Fruit fly (Drosophila melanogaster) whole organism, embryonic: Measurements from ENCODE around the gene Spase12.

Source experiments
- Aef1 ChIP-seq: fragments of 200-800 bp; sonication (Bioruptor generic); IDR thresholded peaks from 3 replicates; pipeline ENCODE4 v1.3.6; 2022; ENCODE audit warnings: missing biosample characterization, missing genetic modification characterization
- Bgb ChIP-seq: fragments of 200-800 bp; sonication (Bioruptor generic); IDR thresholded peaks from 2 replicates; pipeline ENCODE4 v1.3.6; 2022; ENCODE audit warnings: missing biosample characterization, missing genetic modification characterization; ENCODE audit not compliant: partially characterized antibody
- CG1024 ChIP-seq: fragments of 200-800 bp; sonication (Bioruptor generic); IDR thresholded peaks from 2 replicates; pipeline ENCODE4 v1.3.6; 2022; ENCODE audit warnings: missing biosample characterization, missing genetic modification characterization
- CG10366 ChIP-seq: fragments of 200-800 bp; sonication (Bioruptor generic); IDR thresholded peaks from 2 replicates; pipeline ENCODE4 v1.3.6; 2022; ENCODE audit warnings: missing biosample characterization, missing genetic modification characterization
- CG1233 ChIP-seq: fragments of 200-800 bp; sonication (Bioruptor generic); optimal IDR thresholded peaks from 4 replicates; lab custom pipeline; 2018; ENCODE audit warnings: missing biosample characterization, mild to moderate bottlenecking, missing genetic modification characterization
- CG13424 ChIP-seq: fragments of 200-800 bp; sonication (Bioruptor generic); optimal IDR thresholded peaks from 2 replicates; lab custom pipeline; 2019; ENCODE audit warnings: missing biosample characterization, mild to moderate bottlenecking, missing genetic modification characterization, moderate library complexity
- CG13775 ChIP-seq: fragments of 200-800 bp; sonication (Bioruptor generic); optimal IDR thresholded peaks from 3 replicates; lab custom pipeline; 2017; ENCODE audit warnings: missing biosample characterization, mild to moderate bottlenecking, missing genetic modification characterization
- CG17568 ChIP-seq: fragments of 200-800 bp; sonication (Bioruptor generic); optimal IDR thresholded peaks from 2 replicates; lab custom pipeline; 2018; ENCODE audit warnings: missing biosample characterization, mild to moderate bottlenecking, missing genetic modification characterization, moderate library complexity
- CG2129 ChIP-seq: fragments of 200-800 bp; sonication (Bioruptor generic); IDR thresholded peaks from 2 replicates; pipeline ENCODE4 v1.3.6; 2022; ENCODE audit warnings: missing biosample characterization, missing genetic modification characterization; ENCODE audit not compliant: partially characterized antibody
- CG2199 ChIP-seq: fragments of 200-800 bp; sonication (Bioruptor generic); IDR thresholded peaks from 3 replicates; pipeline ENCODE4 v1.3.6; 2022; ENCODE audit warnings: missing biosample characterization, missing genetic modification characterization
- CG3065 ChIP-seq: fragments of 200-800 bp; sonication (Bioruptor generic); optimal IDR thresholded peaks from 2 replicates; lab custom pipeline; 2016; ENCODE audit warnings: missing biosample characterization, missing genetic modification characterization
- CG31365 ChIP-seq: fragments of 200-800 bp; sonication (Bioruptor generic); optimal IDR thresholded peaks from 2 replicates; lab custom pipeline; 2018; ENCODE audit warnings: missing biosample characterization, mild to moderate bottlenecking, missing genetic modification characterization
- CG32532 ChIP-seq: fragments of 200-800 bp; sonication (Bioruptor generic); IDR thresholded peaks from 2 replicates; pipeline ENCODE4 v1.3.6; 2022; ENCODE audit warnings: missing biosample characterization, missing genetic modification characterization
- CG6683 ChIP-seq: fragments of 200-800 bp; sonication (Bioruptor generic); optimal IDR thresholded peaks from 2 replicates; lab custom pipeline; 2017; ENCODE audit warnings: missing biosample characterization, mild to moderate bottlenecking, missing genetic modification characterization, missing genetic modification reagents
- CG6689 ChIP-seq: fragments of 200-800 bp; sonication (Bioruptor generic); IDR thresholded peaks from 2 replicates; pipeline ENCODE4 v1.3.6; 2022; ENCODE audit warnings: missing biosample characterization, missing genetic modification characterization
- CG8290 ChIP-seq, 3 experiments: fragments of 200-800 bp; sonication (Bioruptor generic); optimal IDR thresholded peaks; 2 replicates each; lab custom pipeline; 2016 to 2019; ENCODE audit warnings: missing biosample characterization in 3 of 3, missing genetic modification characterization in 3 of 3, mild to moderate bottlenecking in 2 of 3, moderate library complexity in 1 of 3
- Dbx ChIP-seq: fragments of 200-800 bp; sonication (Bioruptor generic); IDR thresholded peaks from 3 replicates; pipeline ENCODE4 v1.3.6; 2022; ENCODE audit warnings: missing biosample characterization, missing genetic modification characterization
- Fer1 ChIP-seq: fragments of 200-800 bp; sonication (Bioruptor generic); optimal IDR thresholded peaks from 2 replicates; lab custom pipeline; 2017; ENCODE audit warnings: missing biosample characterization, mild to moderate bottlenecking, missing genetic modification characterization
- HLH54F ChIP-seq: fragments of 200-800 bp; sonication (Bioruptor generic); optimal IDR thresholded peaks from 3 replicates; lab custom pipeline; 2016; ENCODE audit warnings: missing biosample characterization, missing genetic modification characterization
- Hr3 ChIP-seq: fragments of 200-800 bp; sonication (Bioruptor generic); optimal IDR thresholded peaks from 3 replicates; lab custom pipeline; 2016; ENCODE audit warnings: missing biosample characterization, missing genetic modification characterization
- Opbp ChIP-seq: fragments of 200-800 bp; sonication (Bioruptor generic); IDR thresholded peaks from 3 replicates; pipeline ENCODE4 v1.3.6; 2022; ENCODE audit warnings: missing biosample characterization, missing genetic modification characterization; ENCODE audit not compliant: partially characterized antibody
- Side ChIP-seq: fragments of 200-800 bp; sonication (Bioruptor generic); optimal IDR thresholded peaks from 2 replicates; lab custom pipeline; 2016; ENCODE audit warnings: missing biosample characterization, missing genetic modification characterization
- Ssrp ChIP-seq: fragments of 200-800 bp; sonication (Bioruptor generic); optimal IDR thresholded peaks from 2 replicates; lab custom pipeline; 2018; ENCODE audit warnings: missing biosample characterization, mild to moderate bottlenecking, missing genetic modification characterization, moderate library complexity
- Trl ChIP-seq, 3 experiments: fragments of >200 bp in 2 of 3; fragments of 200-800 bp in 1 of 3; sonication (Bioruptor generic) in 1 of 3; optimal IDR thresholded peaks; 2 replicates in 1 of 3; 3 replicates in 2 of 3; lab custom pipeline; 2016 to 2017; ENCODE audit warnings: missing biosample characterization in 1 of 3, missing genetic modification characterization in 1 of 3
- YL-1 ChIP-seq: fragments of 200-800 bp; sonication (Bioruptor generic); optimal IDR thresholded peaks from 3 replicates; lab custom pipeline; 2017; ENCODE audit warnings: missing biosample characterization, mild to moderate bottlenecking, missing genetic modification characterization
- ato ChIP-seq: fragments of 200-800 bp; sonication (Bioruptor generic); IDR thresholded peaks from 2 replicates; pipeline ENCODE4 v1.3.6; 2022; ENCODE audit warnings: missing biosample characterization, missing genetic modification characterization; ENCODE audit not compliant: partially characterized antibody
- esg ChIP-seq: fragments of 200-800 bp; sonication (Bioruptor generic); conservative IDR thresholded peaks from 2 replicates; pipeline ENCODE4 v1.3.6; 2022; ENCODE audit warnings: missing biosample characterization, missing genetic modification characterization
- eyg ChIP-seq: fragments of 200-800 bp; sonication (Bioruptor generic); optimal IDR thresholded peaks from 3 replicates; lab custom pipeline; 2016; ENCODE audit warnings: missing biosample characterization, missing genetic modification characterization
- fru ChIP-seq: fragments of >200 bp; optimal IDR thresholded peaks from 2 replicates; lab custom pipeline; 2017
- hb ChIP-seq: fragments of 200-800 bp; sonication (Bioruptor generic); IDR thresholded peaks from 3 replicates; pipeline ENCODE4 v1.3.6; 2022; ENCODE audit warnings: missing biosample characterization, missing genetic modification characterization; ENCODE audit not compliant: partially characterized antibody
- hkb ChIP-seq, 2 experiments: fragments of 200-800 bp in 1 of 2; fragments of >200 bp in 1 of 2; sonication (Bioruptor generic) in 1 of 2; IDR thresholded peaks in 1 of 2; optimal IDR thresholded peaks in 1 of 2; 2 replicates each; pipeline versions ENCODE4 v1.3.6 to Lab custom; 2017 to 2022; ENCODE audit warnings: missing biosample characterization in 1 of 2, missing genetic modification characterization in 1 of 2
- inv ChIP-seq: fragments of 200-800 bp; sonication (Bioruptor generic); IDR thresholded peaks from 2 replicates; pipeline ENCODE4 v1.3.6; 2022; ENCODE audit warnings: missing biosample characterization, missing genetic modification characterization; ENCODE audit not compliant: partially characterized antibody
- jumu ChIP-seq: fragments of 200-800 bp; sonication (Bioruptor generic); optimal IDR thresholded peaks from 3 replicates; lab custom pipeline; 2016; ENCODE audit warnings: missing biosample characterization, missing genetic modification characterization
- kah ChIP-seq: fragments of 200-800 bp; sonication (Bioruptor generic); optimal IDR thresholded peaks from 2 replicates; lab custom pipeline; 2018; ENCODE audit warnings: missing biosample characterization, mild to moderate bottlenecking, missing genetic modification characterization
- knrl ChIP-seq: fragments of 200-800 bp; sonication (Bioruptor generic); IDR thresholded peaks from 3 replicates; pipeline ENCODE4 v1.3.6; 2022; ENCODE audit warnings: missing biosample characterization, missing genetic modification characterization; ENCODE audit not compliant: partially characterized antibody
- otp ChIP-seq: fragments of 200-800 bp; sonication (Bioruptor generic); IDR thresholded peaks from 3 replicates; pipeline ENCODE4, ENCODE4 v1.3.6; 2022; ENCODE audit warnings: missing biosample characterization, missing genetic modification characterization
- pan ChIP-seq, 4 experiments: fragments of >200 bp in 3 of 4; fragments of 200-800 bp in 1 of 4; sonication (Bioruptor generic) in 1 of 4; optimal IDR thresholded peaks in 3 of 4; IDR thresholded peaks in 1 of 4; 2 replicates each; pipeline versions ENCODE4 v1.3.6 to Lab custom; 2017 to 2022; ENCODE audit warnings: missing biosample characterization in 2 of 4, missing genetic modification characterization in 2 of 4, mixed read lengths in 1 of 4
- row ChIP-seq: fragments of 200-800 bp; sonication (Bioruptor generic); IDR thresholded peaks from 3 replicates; pipeline ENCODE4 v1.3.6; 2022; ENCODE audit warnings: missing biosample characterization, missing genetic modification characterization
- sim ChIP-seq: fragments of 200-800 bp; sonication (Bioruptor generic); IDR thresholded peaks from 2 replicates; pipeline ENCODE4 v1.3.6; 2022; ENCODE audit warnings: missing biosample characterization, missing genetic modification characterization
- sqz ChIP-seq: fragments of 200-800 bp; sonication (Bioruptor generic); optimal IDR thresholded peaks from 3 replicates; lab custom pipeline; 2018; ENCODE audit warnings: missing biosample characterization, mild to moderate bottlenecking, missing genetic modification characterization
- ssp ChIP-seq: fragments of 200-800 bp; sonication (Bioruptor generic); IDR thresholded peaks from 2 replicates; pipeline ENCODE4 v1.3.6; 2022; ENCODE audit warnings: missing biosample characterization, missing genetic modification characterization
- stc ChIP-seq: fragments of 200-800 bp; sonication (Bioruptor generic); IDR thresholded peaks from 2 replicates; pipeline ENCODE4 v1.3.6; 2022; ENCODE audit warnings: missing biosample characterization, missing genetic modification characterization
- stwl ChIP-seq: fragments of 200-800 bp; sonication (Bioruptor generic); optimal IDR thresholded peaks from 3 replicates; lab custom pipeline; 2018; ENCODE audit warnings: missing biosample characterization, mild to moderate bottlenecking, missing genetic modification characterization, moderate library complexity
- tx ChIP-seq: fragments of 200-800 bp; sonication (Bioruptor generic); optimal IDR thresholded peaks from 2 replicates; lab custom pipeline; 2016; ENCODE audit warnings: missing biosample characterization, missing genetic modification characterization
- vfl ChIP-seq: fragments of 200-800 bp; sonication (Bioruptor generic); optimal IDR thresholded peaks from 2 replicates; lab custom pipeline; 2016; ENCODE audit warnings: missing biosample characterization, missing genetic modification characterization
- z ChIP-seq: fragments of 200-800 bp; sonication (Bioruptor generic); IDR thresholded peaks from 3 replicates; pipeline ENCODE4 v1.3.6; 2022; ENCODE audit warnings: missing biosample characterization, missing genetic modification characterization

Spase12 gene

dm6 chr3R:29503406-29504116 is 12.6 kb upstream of the Spase12 start, which contains the start of gene Trc8 (continued):
- TF ChIP-seq CG6689 (GFP tag; lab: Robert Waterston, UW), result no peak
- TF ChIP-seq hkb (optimal IDR thresholded peaks at IDR 0.05; lab: Kevin White, UChicago), result peak; percentile 24
- TF ChIP-seq hkb (GFP tag; IDR thresholded peaks at IDR 0.05; lab: Robert Waterston, UW), result no peak
- TF ChIP-seq otp (GFP tag; lab: Robert Waterston, UW), result no peak
- peak; percentile 73; the same call in 2 of the 3 replicates for TF ChIP-seq hb (GFP tag; lab: Robert Waterston, UW)
- TF ChIP-seq Side (GFP tag; lab: Kevin White, UChicago), result peak; percentile 14
- TF ChIP-seq YL-1 (GFP tag; lab: Kevin White, UChicago), result peak; percentile 69
- peak; percentile 2 for TF ChIP-seq Fer1
- TF ChIP-seq row (GFP tag; lab: Robert Waterston, UW), result peak; percentile 25; the same call in 1 of the 3 replicates
- peak; percentile 92 for TF ChIP-seq Bgb
- TF ChIP-seq CG2129, result peak; percentile 56
- TF ChIP-seq, all 482 proteins: peak for 106

dm6 chr3R:29502978-29503377 is 12.0 kb upstream of the Spase12 start:
- TF ChIP-seq jumu (GFP tag; lab: Kevin White, UChicago) (no peak), inv (GFP tag; lab: Robert Waterston, UW) (no peak), CG1024 (no peak), Ssrp (tag; lab: Kevin White, UChicago) (no peak), CG17568 (GFP tag; lab: Kevin White, UChicago) (no peak), stwl (tag; lab: Kevin White, UChicago) (no peak), eyg (GFP tag; lab: Kevin White, UChicago) (no peak), sqz (GFP tag; lab: Kevin White, UChicago) (no peak), CG6683 (no peak), knrl (GFP tag; lab: Robert Waterston, UW) (no peak), CG3065 (GFP tag; lab: Kevin White, UChicago) (no peak), Dbx (GFP tag; lab: Robert Waterston, UW) (no peak), CG1233 (GFP tag; lab: Kevin White, UChicago) (no peak), CG13424 (no peak), vfl (GFP tag; lab: Kevin White, UChicago) (no peak), ato (GFP tag; lab: Robert Waterston, UW) (no peak), CG32532 (GFP tag; lab: Robert Waterston, UW) (no peak)

- TF ChIP-seq pan (optimal IDR thresholded peaks at IDR 0.05; lab: Kevin White, UChicago) (no peak), pan (GFP tag; optimal IDR thresholded peaks at IDR 0.05 in 1 of 2, IDR thresholded peaks at IDR 0.05 in 1 of 2) (no peak), CG31365 (tag; lab: Kevin White, UChicago) (no peak), Hr3 (GFP tag; lab: Kevin White, UChicago) (no peak), HLH54F (GFP tag; lab: Kevin White, UChicago) (no peak), CG2199 (no peak), inv (GFP tag; lab: Robert Waterston, UW) (no peak), Opbp (GFP tag; lab: Robert Waterston, UW) (0 out of 3 replicates have a peak, but pooled peaks have one; percentile 17), kah (GFP tag; lab: Kevin White, UChicago) (peak; percentile 23), tx (no peak), Trl (optimal IDR thresholded peaks at IDR 0.05; lab: Kevin White, UChicago) (peak in 1 of 2 experiments; percentile 25), Trl (GFP tag; optimal IDR thresholded peaks at IDR 0.05; lab: Kevin White, UChicago) (no peak), Aef1 (GFP tag; lab: Robert Waterston, UW) (no peak), CG8290 (GFP tag; optimal IDR thresholded peaks at IDR 0.05; lab: Kevin White, UChicago) (no peak), CG8290 (tag; optimal IDR thresholded peaks at IDR 0.05; lab: Kevin White, UChicago) (no peak), z (peak; percentile 94), stc (no peak), CG13775 (no peak), esg (GFP tag; lab: Robert Waterston, UW) (no peak), ssp (GFP tag; lab: Robert Waterston, UW) (no peak), fru (lab: Kevin White, UChicago) (no peak), sim (GFP tag; lab: Robert Waterston, UW) (no peak), CG10366 (no peak)
Observed at dm6 chr3R:29496315-29496714, 5.4 kb upstream of the Spase12 start.
